Worm (Caenorhabditis elegans) whole organism, late embryonic: Measurements from ENCODE around the gene Y7A9A.1.

Source experiments
- C08G9.2 ChIP-seq: sonication (generic microtip); optimal IDR thresholded peaks from 2 replicates; lab custom pipeline; 2016; ENCODE audit warnings: mild to moderate bottlenecking, missing genetic modification characterization, moderate library complexity, missing compliant biosample characterization
- K09A11.1 ChIP-seq: sonication (generic microtip); optimal IDR thresholded peaks from 2 replicates; lab custom pipeline; 2017; ENCODE audit warnings: antibody characterized with exemption, mild to moderate bottlenecking, missing genetic modification characterization, missing compliant biosample characterization; ENCODE audit not compliant: insufficient read depth
- Y22D7AL.16 ChIP-seq: sonication (generic microtip); optimal IDR thresholded peaks from 2 replicates; lab custom pipeline; 2016; ENCODE audit warnings: missing genetic modification characterization, missing compliant biosample characterization
- ceh-14 ChIP-seq: sonication (generic microtip); optimal IDR thresholded peaks from 2 replicates; lab custom pipeline; 2016; ENCODE audit warnings: missing genotype, missing genetic modification characterization, missing compliant biosample characterization
- ceh-18 ChIP-seq: sonication (generic microtip); optimal IDR thresholded peaks from 2 replicates; lab custom pipeline; 2016; ENCODE audit warnings: missing genetic modification characterization, missing compliant biosample characterization
- ceh-2 ChIP-seq: sonication (generic microtip); optimal IDR thresholded peaks from 2 replicates; lab custom pipeline; 2016; ENCODE audit warnings: missing genotype, missing genetic modification characterization, missing compliant biosample characterization
- ceh-22 ChIP-seq: sonication (generic microtip); optimal IDR thresholded peaks from 2 replicates; lab custom pipeline; 2017; ENCODE audit warnings: missing biosample characterization, missing genetic modification characterization
- ceh-30 ChIP-seq: fragments of 150-350 bp; optimal IDR thresholded peaks from 2 replicates; lab custom pipeline; 2014; ENCODE audit warnings: missing biosample characterization, missing genetic modification characterization
- ceh-34 ChIP-seq: sonication (generic microtip); optimal IDR thresholded peaks from 2 replicates; lab custom pipeline; 2016; ENCODE audit warnings: mild to moderate bottlenecking, missing genetic modification characterization, missing compliant biosample characterization
- ceh-6 ChIP-seq: fragments of 200-800 bp; sonication (Bioruptor generic); optimal IDR thresholded peaks from 2 replicates; lab custom pipeline; 2018; ENCODE audit warnings: mild to moderate bottlenecking, missing genetic modification characterization, missing compliant biosample characterization
- ceh-9 ChIP-seq: sonication (generic microtip); optimal IDR thresholded peaks from 2 replicates; lab custom pipeline; 2016; ENCODE audit warnings: mild to moderate bottlenecking, missing genetic modification characterization, inconsistent platforms, missing compliant biosample characterization
- dmd-4 ChIP-seq: sonication (generic microtip); optimal IDR thresholded peaks from 2 replicates; lab custom pipeline; 2016; ENCODE audit warnings: borderline replicate concordance, missing genetic modification characterization, missing compliant biosample characterization
- dve-1 ChIP-seq: sonication (generic microtip); optimal IDR thresholded peaks from 2 replicates; lab custom pipeline; 2017; ENCODE audit warnings: antibody characterized with exemption, mild to moderate bottlenecking, missing genetic modification characterization, missing compliant biosample characterization
- elt-2 ChIP-seq: sonication (generic microtip); optimal IDR thresholded peaks from 2 replicates; lab custom pipeline; 2016; ENCODE audit warnings: missing genetic modification reagents, missing genetic modification characterization, missing compliant biosample characterization
- eyg-1 ChIP-seq: sonication (generic microtip); optimal IDR thresholded peaks from 2 replicates; lab custom pipeline; 2016; ENCODE audit warnings: missing genotype, missing genetic modification characterization, missing compliant biosample characterization
- fax-1 ChIP-seq: sonication (generic microtip); optimal IDR thresholded peaks from 2 replicates; lab custom pipeline; 2016; ENCODE audit warnings: missing genotype, missing genetic modification characterization, missing compliant biosample characterization
- fkh-10 ChIP-seq: fragments of 150-350 bp; optimal IDR thresholded peaks from 2 replicates; lab custom pipeline; 2014; ENCODE audit warnings: missing biosample characterization, missing genetic modification reagents, missing genetic modification characterization
- fkh-6 ChIP-seq: sonication (generic microtip); optimal IDR thresholded peaks from 2 replicates; lab custom pipeline; 2016; ENCODE audit warnings: missing genetic modification characterization, missing compliant biosample characterization
- hlh-13 ChIP-seq: fragments of 200-800 bp; sonication (Bioruptor generic); optimal IDR thresholded peaks from 2 replicates; lab custom pipeline; 2018; ENCODE audit warnings: mild to moderate bottlenecking, missing genetic modification characterization, missing compliant biosample characterization
- hlh-15 ChIP-seq: sonication (generic microtip); optimal IDR thresholded peaks from 2 replicates; lab custom pipeline; 2016; ENCODE audit warnings: missing genetic modification characterization, missing compliant biosample characterization
- hlh-30 ChIP-seq: sonication (generic microtip); optimal IDR thresholded peaks from 2 replicates; lab custom pipeline; 2017; ENCODE audit warnings: antibody characterized with exemption, missing genetic modification characterization, missing compliant biosample characterization; ENCODE audit not compliant: insufficient read depth
- madf-2 ChIP-seq: sonication (generic microtip); optimal IDR thresholded peaks from 2 replicates; lab custom pipeline; 2017; ENCODE audit warnings: missing genetic modification characterization, missing compliant biosample characterization
- nhr-11 ChIP-seq: fragments of 150-350 bp; optimal IDR thresholded peaks from 2 replicates; lab custom pipeline; 2014; ENCODE audit warnings: missing biosample characterization, missing genetic modification characterization
- nhr-232 ChIP-seq: sonication (generic microtip); optimal IDR thresholded peaks from 2 replicates; lab custom pipeline; 2016; ENCODE audit warnings: missing genetic modification characterization, missing compliant biosample characterization
- pag-3 ChIP-seq: sonication (generic microtip); optimal IDR thresholded peaks from 2 replicates; lab custom pipeline; 2016; ENCODE audit warnings: missing compliant biosample characterization, missing genetic modification characterization, borderline replicate concordance
- pat-9 ChIP-seq: fragments of 200-800 bp; sonication (Bioruptor generic); optimal IDR thresholded peaks from 2 replicates; lab custom pipeline; 2018; ENCODE audit warnings: mild to moderate bottlenecking, missing genetic modification characterization, moderate library complexity, missing compliant biosample characterization
- pax-1 ChIP-seq: fragments of 150-350 bp; optimal IDR thresholded peaks from 2 replicates; lab custom pipeline; 2014; ENCODE audit warnings: missing biosample characterization, missing genetic modification characterization
- pha-2 ChIP-seq: sonication (generic microtip); optimal IDR thresholded peaks from 2 replicates; lab custom pipeline; 2017; ENCODE audit warnings: mild to moderate bottlenecking, missing genetic modification characterization, missing compliant biosample characterization
- pqm-1 ChIP-seq: sonication (generic microtip); optimal IDR thresholded peaks from 2 replicates; lab custom pipeline; 2016; ENCODE audit warnings: missing genetic modification characterization, missing compliant biosample characterization
- pros-1 ChIP-seq: fragments of 150-350 bp; optimal IDR thresholded peaks from 2 replicates; lab custom pipeline; 2014; ENCODE audit warnings: missing biosample characterization, missing genetic modification reagents, missing genetic modification characterization
- ref-2 ChIP-seq: sonication (generic microtip); optimal IDR thresholded peaks from 2 replicates; lab custom pipeline; 2016; ENCODE audit warnings: missing genetic modification characterization, missing compliant biosample characterization
- rnt-1 ChIP-seq: sonication (generic microtip); optimal IDR thresholded peaks from 2 replicates; lab custom pipeline; 2016; ENCODE audit warnings: missing genetic modification characterization, missing compliant biosample characterization
- tbx-2 ChIP-seq: sonication (generic microtip); optimal IDR thresholded peaks from 2 replicates; lab custom pipeline; 2016; ENCODE audit warnings: missing genetic modification characterization, missing compliant biosample characterization
- tbx-7 ChIP-seq: sonication (generic microtip); optimal IDR thresholded peaks from 2 replicates; lab custom pipeline; 2016; ENCODE audit warnings: missing genotype, missing genetic modification characterization, missing compliant biosample characterization
- unc-86 ChIP-seq: sonication (generic microtip); optimal IDR thresholded peaks from 2 replicates; lab custom pipeline; 2016; ENCODE audit warnings: missing genetic modification characterization, missing compliant biosample characterization
- ztf-16 ChIP-seq: sonication (generic microtip); optimal IDR thresholded peaks from 2 replicates; lab custom pipeline; 2017; ENCODE audit warnings: missing genetic modification characterization, missing compliant biosample characterization

The Y7A9A.1 gene

ce11 chrIV:16203373-16203772 lies 6.6 kb downstream of the Y7A9A.1 start:
- no peak for TF ChIP-seq dve-1 (tag; lab: Kevin White, UChicago)
- TF ChIP-seq ceh-9 (tag; lab: Kevin White, UChicago), result no peak
- TF ChIP-seq ref-2 (tag; lab: Kevin White, UChicago), result no peak
- no peak for TF ChIP-seq Y22D7AL.16 (tag; lab: Kevin White, UChicago)
- no peak for TF ChIP-seq hlh-30
- TF ChIP-seq elt-2 (tag; lab: Kevin White, UChicago), result peak; percentile 71

DNA sequence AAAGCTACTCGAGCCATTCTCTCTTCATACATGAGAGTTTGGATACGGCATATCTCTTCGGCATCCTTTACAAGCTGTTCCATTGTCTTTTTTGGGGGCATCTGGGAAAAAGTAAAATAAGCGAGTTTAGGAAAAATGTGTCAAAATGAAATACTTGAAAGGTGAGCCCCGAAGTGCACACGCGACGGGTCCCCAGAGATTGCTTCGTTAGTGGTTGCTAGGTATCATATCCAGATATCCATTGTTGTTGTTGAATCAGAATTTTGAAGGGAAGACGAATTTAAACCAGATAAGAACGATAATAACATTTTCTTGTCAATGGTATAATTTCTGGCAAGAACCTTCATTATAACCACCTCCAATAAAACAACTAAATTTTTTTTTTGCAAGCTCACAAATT lies 14.1 kb downstream of the Y7A9A.1 start, which contains the start of gene H25K10.2:
Gene H25K10.2 (minus strand): TSS at position 101 of the 400 bp plus-strand sequence.
- TF ChIP-seq tbx-7, result no peak
- TF ChIP-seq ceh-14 (tag; lab: Kevin White, UChicago), result no peak
- no peak for TF ChIP-seq fkh-10 (GFP tag; lab: Kevin White, UChicago)
- no peak for TF ChIP-seq nhr-232 (tag; lab: Kevin White, UChicago)
- no peak for TF ChIP-seq ceh-2 (tag; lab: Kevin White, UChicago)
- no peak for TF ChIP-seq pax-1 (tag; lab: Kevin White, UChicago)
- no peak for TF ChIP-seq ceh-22 (tag; lab: Kevin White, UChicago)

- TF ChIP-seq dmd-4 (tag; lab: Kevin White, UChicago), result no peak
- no peak for TF ChIP-seq ceh-30 (tag; lab: Kevin White, UChicago)
- no peak for TF ChIP-seq nhr-11 (tag; lab: Kevin White, UChicago)
- no peak for TF ChIP-seq unc-86 (tag; lab: Kevin White, UChicago)
- TF ChIP-seq C08G9.2 (tag; lab: Kevin White, UChicago), result no peak
- no peak for TF ChIP-seq pha-2 (tag; lab: Kevin White, UChicago)
- no peak for TF ChIP-seq ceh-22 (tag; lab: Kevin White, UChicago)
- TF ChIP-seq ceh-2 (tag; lab: Kevin White, UChicago), result no peak
- no peak for TF ChIP-seq hlh-13
- TF ChIP-seq pqm-1 (tag; lab: Kevin White, UChicago), result no peak
- no peak for TF ChIP-seq dve-1 (tag; lab: Kevin White, UChicago)
- no peak for TF ChIP-seq pros-1 (tag; lab: Kevin White, UChicago)
- TF ChIP-seq madf-2 (tag; lab: Kevin White, UChicago), result no peak
- TF ChIP-seq ztf-16 (tag; lab: Kevin White, UChicago), result no peak
- TF ChIP-seq ref-2 (tag; lab: Kevin White, UChicago), result no peak
- no peak for TF ChIP-seq rnt-1 (tag; lab: Kevin White, UChicago)
- TF ChIP-seq ceh-18 (tag; lab: Kevin White, UChicago), result no peak
- no peak for TF ChIP-seq eyg-1 (tag; lab: Kevin White, UChicago)
- no peak for TF ChIP-seq pat-9 (tag; lab: Kevin White, UChicago)
- TF ChIP-seq K09A11.1 (tag; lab: Kevin White, UChicago), result no peak
Observed at ce11 chrIV:16216165-16216564, 19.3 kb downstream of the Y7A9A.1 start.

DNA sequence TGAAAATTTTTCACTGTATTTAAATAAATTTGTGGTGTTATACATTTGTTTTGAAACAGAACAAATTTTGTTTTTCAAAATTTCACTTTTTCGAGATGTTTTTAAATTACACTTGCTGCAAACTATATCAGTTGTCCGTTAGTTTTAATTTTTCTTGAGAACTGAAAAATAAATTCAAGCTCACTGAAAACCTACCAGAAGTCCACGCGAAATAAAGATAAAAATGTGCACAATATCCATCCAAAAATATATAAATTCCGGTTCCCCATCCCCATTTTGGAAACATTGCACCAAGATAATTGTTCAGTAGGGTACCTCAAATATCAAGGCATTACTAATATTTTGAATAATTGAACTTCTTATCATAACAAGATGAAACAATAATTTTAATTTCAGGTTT lies 23.9 kb downstream of the Y7A9A.1 start:
- TF ChIP-seq ceh-6 (GFP tag; lab: Kevin White, UChicago), result no peak
- no peak for TF ChIP-seq fkh-6 (tag; lab: Kevin White, UChicago)
- no peak for TF ChIP-seq dmd-4 (tag; lab: Kevin White, UChicago)
- no peak for TF ChIP-seq ztf-16 (tag; lab: Kevin White, UChicago)
- no peak for TF ChIP-seq hlh-30
- no peak for TF ChIP-seq ceh-34 (tag; lab: Kevin White, UChicago)
- TF ChIP-seq ceh-18 (tag; lab: Kevin White, UChicago), result no peak
- TF ChIP-seq elt-2 (tag; lab: Kevin White, UChicago), result no peak
- no peak for TF ChIP-seq pag-3 (tag; lab: Kevin White, UChicago)
- no peak for TF ChIP-seq fax-1
- no peak for TF ChIP-seq tbx-7

- TF ChIP-seq hlh-15 (tag; lab: Kevin White, UChicago) (no peak), unc-86 (tag; lab: Kevin White, UChicago) (no peak), nhr-11 (tag; lab: Kevin White, UChicago) (no peak), tbx-2 (no peak)
- TF ChIP-seq, all 69 proteins: peak for 0
Observed at ce11 chrIV:16221559-16221958, 24.7 kb downstream of the Y7A9A.1 start, which contains the start of gene srv-11. srv-11 (minus strand) TSS chrIV:16221659.
